Fruit fly (Drosophila melanogaster) whole organism, embryonic: ENCODE results near the gene sle.

Experiments used
- Aef1 ChIP-seq: fragments of 200-800 bp; sonication (Bioruptor generic); IDR thresholded peaks from 3 replicates; pipeline ENCODE4 v1.3.6; 2022; ENCODE audit warnings: missing biosample characterization, missing genetic modification characterization
- Awh ChIP-seq: fragments of 200-800 bp; sonication (Bioruptor generic); IDR thresholded peaks from 2 replicates; pipeline ENCODE4, ENCODE4 v1.3.6; 2022; ENCODE audit warnings: missing biosample characterization, missing genetic modification characterization
- CG10267 ChIP-seq: fragments of 200-800 bp; sonication (Bioruptor generic); optimal IDR thresholded peaks from 2 replicates; lab custom pipeline; 2018; ENCODE audit warnings: missing biosample characterization, mild to moderate bottlenecking, missing genetic modification characterization, moderate library complexity
- CG13287 ChIP-seq: fragments of 200-800 bp; sonication (Bioruptor generic); IDR thresholded peaks from 2 replicates; pipeline ENCODE4 v1.3.6; 2022; ENCODE audit warnings: missing biosample characterization, missing genetic modification characterization; ENCODE audit not compliant: partially characterized antibody
- CG13775 ChIP-seq: fragments of 200-800 bp; sonication (Bioruptor generic); optimal IDR thresholded peaks from 3 replicates; lab custom pipeline; 2017; ENCODE audit warnings: missing biosample characterization, mild to moderate bottlenecking, missing genetic modification characterization
- CG1832 ChIP-seq: fragments of 200-800 bp; sonication (Bioruptor generic); optimal IDR thresholded peaks from 2 replicates; lab custom pipeline; 2017; ENCODE audit warnings: missing biosample characterization, mild to moderate bottlenecking, missing genetic modification characterization, inconsistent platforms
- CG2678 ChIP-seq: fragments of 200-800 bp; sonication (Bioruptor generic); optimal IDR thresholded peaks from 3 replicates; lab custom pipeline; 2019; ENCODE audit warnings: missing biosample characterization, mild to moderate bottlenecking, missing genetic modification characterization, moderate library complexity
- CG30020 ChIP-seq: fragments of 200-800 bp; optimal IDR thresholded peaks from 2 replicates; lab custom pipeline; 2019; ENCODE audit warnings: missing biosample characterization, mild to moderate bottlenecking, missing genetic modification characterization, moderate library complexity
- CG3065 ChIP-seq: fragments of 200-800 bp; sonication (Bioruptor generic); optimal IDR thresholded peaks from 2 replicates; lab custom pipeline; 2016; ENCODE audit warnings: missing biosample characterization, missing genetic modification characterization
- CG33557 ChIP-seq: fragments of 200-800 bp; sonication (Bioruptor generic); optimal IDR thresholded peaks from 2 replicates; lab custom pipeline; 2019; ENCODE audit warnings: missing biosample characterization, mild to moderate bottlenecking, missing genetic modification characterization, moderate library complexity
- CG34422 ChIP-seq: fragments of 200-800 bp; sonication (Bioruptor generic); IDR thresholded peaks from 3 replicates; pipeline ENCODE4 v1.3.6; 2022; ENCODE audit warnings: missing biosample characterization, missing genetic modification characterization
- CG6791 ChIP-seq: fragments of 200-800 bp; sonication (Bioruptor generic); IDR thresholded peaks from 3 replicates; pipeline ENCODE4 v1.3.6; 2022; ENCODE audit warnings: missing biosample characterization, missing genetic modification characterization; ENCODE audit not compliant: partially characterized antibody
- CG6813 ChIP-seq: fragments of 200-800 bp; sonication (Bioruptor generic); optimal IDR thresholded peaks from 2 replicates; lab custom pipeline; 2017; ENCODE audit warnings: missing biosample characterization, missing genetic modification characterization, mild to moderate bottlenecking, moderate library complexity, missing genetic modification reagents
- CG7556 ChIP-seq: fragments of 200-800 bp; sonication (Bioruptor generic); optimal IDR thresholded peaks from 2 replicates; lab custom pipeline; 2017; ENCODE audit warnings: missing biosample characterization, mild to moderate bottlenecking, missing genetic modification characterization
- CG8359 ChIP-seq: fragments of 200-800 bp; sonication (Bioruptor generic); optimal IDR thresholded peaks from 2 replicates; lab custom pipeline; 2017; ENCODE audit warnings: missing biosample characterization, mild to moderate bottlenecking, missing genetic modification characterization, borderline replicate concordance
- D19A ChIP-seq: fragments of 200-800 bp; optimal IDR thresholded peaks from 3 replicates; lab custom pipeline; 2019; ENCODE audit warnings: missing biosample characterization, mild to moderate bottlenecking, missing genetic modification characterization, moderate library complexity
- Dad ChIP-seq: fragments of 200-800 bp; sonication (Bioruptor generic); optimal IDR thresholded peaks from 3 replicates; lab custom pipeline; 2016; ENCODE audit warnings: missing biosample characterization, missing genetic modification characterization
- E2f1 ChIP-seq: fragments of 200-800 bp; sonication (Bioruptor generic); IDR thresholded peaks from 2 replicates; pipeline ENCODE4 v1.3.6; 2022; ENCODE audit warnings: missing biosample characterization, missing genetic modification characterization
- ERR ChIP-seq: fragments of 200-800 bp; sonication (Bioruptor generic); optimal IDR thresholded peaks from 2 replicates; lab custom pipeline; 2016; ENCODE audit warnings: missing biosample characterization, missing genetic modification characterization
- GATAe ChIP-seq: fragments of 200-800 bp; sonication (Bioruptor generic); conservative IDR thresholded peaks from 2 replicates; pipeline ENCODE4 v1.3.6; 2022; ENCODE audit warnings: missing biosample characterization, missing genetic modification characterization
- HLH4C ChIP-seq: fragments of 200-800 bp; sonication (Bioruptor generic); IDR thresholded peaks from 3 replicates; pipeline ENCODE4 v1.3.6; 2022; ENCODE audit warnings: missing biosample characterization, missing genetic modification characterization; ENCODE audit not compliant: partially characterized antibody
- HLH54F ChIP-seq: fragments of 200-800 bp; sonication (Bioruptor generic); optimal IDR thresholded peaks from 3 replicates; lab custom pipeline; 2016; ENCODE audit warnings: missing biosample characterization, missing genetic modification characterization
- Hand ChIP-seq: fragments of 200-800 bp; sonication (Bioruptor generic); optimal IDR thresholded peaks from 2 replicates; lab custom pipeline; 2017; ENCODE audit warnings: mild to moderate bottlenecking, missing biosample characterization, missing genetic modification reagents, missing genetic modification characterization
- Kr ChIP-seq: fragments of 200-800 bp; sonication (Bioruptor generic); optimal IDR thresholded peaks from 2 replicates; lab custom pipeline; 2017; ENCODE audit warnings: missing biosample characterization, mild to moderate bottlenecking, missing genetic modification characterization
- Meics ChIP-seq: fragments of 200-800 bp; sonication (Bioruptor generic); optimal IDR thresholded peaks from 2 replicates; lab custom pipeline; 2017; ENCODE audit warnings: missing biosample characterization, mild to moderate bottlenecking, missing genetic modification characterization
- Mrtf ChIP-seq: fragments of 200-800 bp; sonication (Bioruptor generic); IDR thresholded peaks from 3 replicates; pipeline ENCODE4 v1.3.6; 2022; ENCODE audit warnings: missing biosample characterization, missing genetic modification characterization
- Nf-YB ChIP-seq: fragments of 200-800 bp; sonication (Bioruptor generic); optimal IDR thresholded peaks from 3 replicates; lab custom pipeline; 2019; ENCODE audit warnings: missing biosample characterization, mild to moderate bottlenecking, missing genetic modification characterization, moderate library complexity
- Six4 ChIP-seq: fragments of 200-800 bp; sonication (Bioruptor generic); optimal IDR thresholded peaks from 2 replicates; lab custom pipeline; 2016; ENCODE audit warnings: missing biosample characterization, missing genetic modification characterization
- Ssrp ChIP-seq: fragments of 200-800 bp; sonication (Bioruptor generic); optimal IDR thresholded peaks from 2 replicates; lab custom pipeline; 2018; ENCODE audit warnings: missing biosample characterization, mild to moderate bottlenecking, missing genetic modification characterization, moderate library complexity
- Tbp ChIP-seq: fragments of >200 bp; optimal IDR thresholded peaks from 2 replicates; lab custom pipeline; 2018; ENCODE audit warnings: missing biosample characterization, missing genetic modification characterization
- Xrp1 ChIP-seq: fragments of 200-800 bp; sonication (Bioruptor generic); IDR thresholded peaks from 2 replicates; pipeline ENCODE4 v1.3.6; 2022; ENCODE audit warnings: missing biosample characterization, missing genetic modification characterization
- YL-1 ChIP-seq: fragments of 200-800 bp; sonication (Bioruptor generic); optimal IDR thresholded peaks from 3 replicates; lab custom pipeline; 2017; ENCODE audit warnings: missing biosample characterization, mild to moderate bottlenecking, missing genetic modification characterization
- ara ChIP-seq: fragments of 200-800 bp; sonication (Bioruptor generic); IDR thresholded peaks from 2 replicates; pipeline ENCODE4 v1.3.6; 2022; ENCODE audit warnings: missing biosample characterization, missing genetic modification characterization
- bab2 ChIP-seq: fragments of 200-800 bp; sonication (Bioruptor generic); optimal IDR thresholded peaks from 2 replicates; lab custom pipeline; 2016; ENCODE audit warnings: missing biosample characterization, missing genetic modification characterization
- chif ChIP-seq, 2 experiments: fragments of 200-800 bp; sonication (Bioruptor generic); optimal IDR thresholded peaks; 3 replicates each; lab custom pipeline; 2016; ENCODE audit warnings: missing biosample characterization in 2 of 2, missing genetic modification characterization in 2 of 2
- corto ChIP-seq: fragments of 200-800 bp; sonication (Bioruptor generic); optimal IDR thresholded peaks from 2 replicates; lab custom pipeline; 2016; ENCODE audit warnings: missing biosample characterization, mild to moderate bottlenecking, missing genetic modification characterization, moderate library complexity
- dmrt11E ChIP-seq: fragments of 200-800 bp; sonication (Bioruptor generic); optimal IDR thresholded peaks from 3 replicates; lab custom pipeline; 2018; ENCODE audit warnings: missing biosample characterization, mild to moderate bottlenecking, missing genetic modification characterization, moderate library complexity
- dysf ChIP-seq: fragments of 200-800 bp; sonication (Bioruptor generic); IDR thresholded peaks from 3 replicates; pipeline ENCODE4 v1.3.6; 2022; ENCODE audit warnings: missing biosample characterization, missing genetic modification characterization
- emc ChIP-seq: fragments of 200-800 bp; sonication (Bioruptor generic); optimal IDR thresholded peaks from 2 replicates; lab custom pipeline; 2016; ENCODE audit warnings: missing biosample characterization, missing genetic modification characterization
- fd96Cb ChIP-seq: fragments of 200-800 bp; sonication (Bioruptor generic); optimal IDR thresholded peaks from 2 replicates; lab custom pipeline; 2018; ENCODE audit warnings: missing biosample characterization, mild to moderate bottlenecking, missing genetic modification characterization, moderate library complexity
- insv ChIP-seq, 2 experiments: fragments of 200-800 bp; sonication (Bioruptor generic); optimal IDR thresholded peaks; 3 replicates each; lab custom pipeline; 2016 to 2018; ENCODE audit warnings: missing biosample characterization in 2 of 2, missing genetic modification characterization in 2 of 2
- ken ChIP-seq: fragments of 200-800 bp; sonication (Bioruptor generic); IDR thresholded peaks from 3 replicates; pipeline ENCODE4 v1.3.6; 2022; ENCODE audit warnings: missing biosample characterization, missing genetic modification characterization
- kni ChIP-seq: fragments of 200-800 bp; sonication (Bioruptor generic); optimal IDR thresholded peaks from 3 replicates; lab custom pipeline; 2017; ENCODE audit warnings: mild to moderate bottlenecking, missing biosample characterization, missing genetic modification reagents, missing genetic modification characterization
- p53 ChIP-seq: fragments of 200-800 bp; sonication (Bioruptor generic); optimal IDR thresholded peaks from 2 replicates; lab custom pipeline; 2016; ENCODE audit warnings: missing biosample characterization, missing genetic modification characterization
- sens ChIP-seq: fragments of 200-800 bp; sonication (Bioruptor generic); peaks from one replicate; lab custom pipeline; 2016; ENCODE audit warnings: missing biosample characterization, missing genetic modification characterization
- tap ChIP-seq: fragments of 200-800 bp; optimal IDR thresholded peaks from 3 replicates; lab custom pipeline; 2019; ENCODE audit warnings: missing biosample characterization, mild to moderate bottlenecking, missing genetic modification characterization, moderate library complexity
- tgo ChIP-seq: fragments of 200-800 bp; sonication (Bioruptor generic); IDR thresholded peaks from 3 replicates; pipeline ENCODE4 v1.3.6; 2022; ENCODE audit warnings: missing biosample characterization, missing genetic modification characterization
- trem ChIP-seq: fragments of 200-800 bp; optimal IDR thresholded peaks from 3 replicates; lab custom pipeline; 2019; ENCODE audit warnings: missing biosample characterization, mild to moderate bottlenecking, missing genetic modification characterization, moderate library complexity
- twi ChIP-seq: fragments of 200-800 bp; optimal IDR thresholded peaks from 2 replicates; lab custom pipeline; 2019; ENCODE audit warnings: missing biosample characterization, mild to moderate bottlenecking, missing genetic modification characterization, moderate library complexity
- wek ChIP-seq: fragments of 200-800 bp; sonication (Bioruptor generic); optimal IDR thresholded peaks from 3 replicates; lab custom pipeline; 2018; ENCODE audit warnings: missing biosample characterization, mild to moderate bottlenecking, missing genetic modification characterization, moderate library complexity
- zfh1 ChIP-seq: fragments of 200-800 bp; sonication (Bioruptor generic); IDR thresholded peaks from 3 replicates; pipeline ENCODE4 v1.3.6; 2022; ENCODE audit warnings: missing biosample characterization, missing genetic modification characterization

Gene sle

dm6 chr3R:10370495-10370894 is 37.6 kb downstream of the sle start (continued):
- TF ChIP-seq trem (tag; lab: Kevin White, UChicago) = no peak
- peak; percentile 15 for TF ChIP-seq CG6813 (GFP tag; lab: Kevin White, UChicago)
- TF ChIP-seq emc (GFP tag; lab: Kevin White, UChicago) = no peak
- no peak for TF ChIP-seq twi (tag; lab: Kevin White, UChicago)
- TF ChIP-seq D19A = peak; percentile 26
- TF ChIP-seq Xrp1 (GFP tag; lab: Robert Waterston, UW) = peak; percentile 63
- no peak for TF ChIP-seq CG30020 (tag; lab: Kevin White, UChicago)
- no peak for TF ChIP-seq Aef1 (GFP tag; lab: Robert Waterston, UW)
- TF ChIP-seq p53 (GFP tag; lab: Kevin White, UChicago) = no peak
- peak; percentile 35; the same call in 1 of the 2 replicates for TF ChIP-seq E2f1 (GFP tag; lab: Robert Waterston, UW)
- TF ChIP-seq HLH4C (GFP tag; lab: Robert Waterston, UW) = no peak
- peak; percentile 43 for TF ChIP-seq CG10267
- TF ChIP-seq ara (GFP tag; lab: Robert Waterston, UW) = peak; percentile 59
- no peak for TF ChIP-seq Hand (GFP tag; lab: Kevin White, UChicago)
- TF ChIP-seq CG7556 (GFP tag; lab: Kevin White, UChicago) = peak; percentile 6
- TF ChIP-seq CG13287 (GFP tag; lab: Robert Waterston, UW) = no peak
- TF ChIP-seq CG1832 (GFP tag; lab: Kevin White, UChicago) = no peak
- no peak for TF ChIP-seq Six4 (GFP tag; lab: Kevin White, UChicago)
- TF ChIP-seq tap (tag; lab: Kevin White, UChicago) = no peak
- no peak for TF ChIP-seq CG3065 (GFP tag; lab: Kevin White, UChicago)
- TF ChIP-seq fd96Cb (tag; lab: Kevin White, UChicago) = peak; percentile 29
- no peak for TF ChIP-seq Kr (GFP tag; lab: Kevin White, UChicago)
- TF ChIP-seq CG8359 = no peak
- TF ChIP-seq HLH54F (GFP tag; lab: Kevin White, UChicago) = no peak
- TF ChIP-seq CG33557 (GFP tag; lab: Kevin White, UChicago) = peak; percentile 30
- TF ChIP-seq CG34422 (GFP tag; lab: Robert Waterston, UW) = peak; percentile 33; the same call in 1 of the 3 replicates
- peak; percentile 40; the same call in 1 of the 3 replicates for TF ChIP-seq zfh1 (GFP tag; lab: Robert Waterston, UW)
- peak; percentile 69 for TF ChIP-seq dmrt11E (tag; lab: Kevin White, UChicago)
- no peak for TF ChIP-seq CG6791 (GFP tag; lab: Robert Waterston, UW)
- TF ChIP-seq kni (GFP tag; lab: Kevin White, UChicago) = no peak
- no peak for TF ChIP-seq bab2 (GFP tag; lab: Kevin White, UChicago)
- TF ChIP-seq GATAe = no peak
- no peak for TF ChIP-seq Meics
- peak in 1 of 2 experiments; percentile 19 for TF ChIP-seq chif (GFP tag; optimal IDR thresholded peaks at IDR 0.05; lab: Kevin White, UChicago)
- peak; percentile 23; the same call in 1 of the 3 replicates for TF ChIP-seq dysf (GFP tag; lab: Robert Waterston, UW)
- TF ChIP-seq ERR (GFP tag; lab: Kevin White, UChicago) = no peak
- TF ChIP-seq YL-1 (GFP tag; lab: Kevin White, UChicago) = no peak
- peak; percentile 31 for TF ChIP-seq Ssrp (tag; lab: Kevin White, UChicago)
- TF ChIP-seq ken = no peak
- no peak for TF ChIP-seq Nf-YB
- TF ChIP-seq tgo (GFP tag; lab: Robert Waterston, UW) = peak; percentile 25; the same call in 1 of the 3 replicates
- TF ChIP-seq Tbp (GFP tag; lab: Kevin White, UChicago) = no peak
- no peak for TF ChIP-seq Awh (GFP tag; lab: Robert Waterston, UW)
- TF ChIP-seq insv (GFP tag; optimal IDR thresholded peaks at IDR 0.05; lab: Kevin White, UChicago) = no peak
- TF ChIP-seq Mrtf (GFP tag; lab: Robert Waterston, UW) = no peak
- no peak for TF ChIP-seq Dad (GFP tag; lab: Kevin White, UChicago)
- TF ChIP-seq corto (GFP tag; lab: Kevin White, UChicago) = no peak
- TF ChIP-seq CG13775 (GFP tag; lab: Kevin White, UChicago) = no peak
- TF ChIP-seq sens (GFP tag; lab: Kevin White, UChicago) = peak; percentile 70
- no peak for TF ChIP-seq CG2678 (tag; lab: Kevin White, UChicago)
- TF ChIP-seq wek (GFP tag; lab: Kevin White, UChicago) = no peak
